Fruit fly (Drosophila melanogaster) whole organism, embryonic: ENCODE results near the gene CG4393.

Source experiments
- Abd-B ChIP-seq: fragments of 200-800 bp; sonication (Bioruptor generic); optimal IDR thresholded peaks from 2 replicates; lab custom pipeline; 2018; ENCODE audit warnings: missing biosample characterization, mild to moderate bottlenecking, missing genetic modification characterization, moderate library complexity
- B-H1 ChIP-seq: fragments of 200-800 bp; sonication (Bioruptor generic); IDR thresholded peaks from 3 replicates; pipeline ENCODE4 v1.3.6; 2022; ENCODE audit warnings: missing biosample characterization, missing genetic modification characterization
- CG11398 ChIP-seq: fragments of 200-800 bp; sonication (Bioruptor generic); optimal IDR thresholded peaks from 2 replicates; lab custom pipeline; 2016; ENCODE audit warnings: missing biosample characterization, missing genetic modification characterization
- CG12071 ChIP-seq: fragments of 200-800 bp; sonication (Bioruptor generic); optimal IDR thresholded peaks from 3 replicates; lab custom pipeline; 2018; ENCODE audit warnings: missing biosample characterization, mild to moderate bottlenecking, missing genetic modification characterization
- CG13624 ChIP-seq: fragments of 200-800 bp; sonication (Bioruptor generic); optimal IDR thresholded peaks from 2 replicates; lab custom pipeline; 2016; ENCODE audit warnings: missing biosample characterization, missing genetic modification characterization
- CG13775 ChIP-seq: fragments of 200-800 bp; sonication (Bioruptor generic); optimal IDR thresholded peaks from 3 replicates; lab custom pipeline; 2017; ENCODE audit warnings: missing biosample characterization, mild to moderate bottlenecking, missing genetic modification characterization
- CG15696 ChIP-seq: fragments of 200-800 bp; sonication (Bioruptor generic); optimal IDR thresholded peaks from 2 replicates; lab custom pipeline; 2019; ENCODE audit warnings: missing biosample characterization, mild to moderate bottlenecking, missing genetic modification characterization, moderate library complexity
- CG16815 ChIP-seq: fragments of 200-800 bp; sonication (Bioruptor generic); optimal IDR thresholded peaks from 3 replicates; lab custom pipeline; 2017; ENCODE audit warnings: missing biosample characterization, mild to moderate bottlenecking, missing genetic modification characterization
- CG18599 ChIP-seq: fragments of 200-800 bp; sonication (Bioruptor generic); optimal IDR thresholded peaks from 3 replicates; lab custom pipeline; 2017; ENCODE audit warnings: missing biosample characterization, missing genetic modification characterization, mild to moderate bottlenecking, moderate library complexity, missing genetic modification reagents
- CG30431 ChIP-seq: fragments of 200-800 bp; sonication (Bioruptor generic); optimal IDR thresholded peaks from 2 replicates; lab custom pipeline; 2017; ENCODE audit warnings: missing biosample characterization, missing genetic modification characterization
- CG3407 ChIP-seq: fragments of 200-800 bp; sonication (Bioruptor generic); optimal IDR thresholded peaks from 2 replicates; lab custom pipeline; 2018; ENCODE audit warnings: missing biosample characterization, mild to moderate bottlenecking, missing genetic modification characterization
- CG34376 ChIP-seq: fragments of 200-800 bp; sonication (Bioruptor generic); optimal IDR thresholded peaks from 2 replicates; lab custom pipeline; 2018; ENCODE audit warnings: missing biosample characterization, mild to moderate bottlenecking, missing genetic modification characterization
- CG6813 ChIP-seq: fragments of 200-800 bp; sonication (Bioruptor generic); optimal IDR thresholded peaks from 2 replicates; lab custom pipeline; 2017; ENCODE audit warnings: missing biosample characterization, missing genetic modification characterization, mild to moderate bottlenecking, moderate library complexity, missing genetic modification reagents
- CG7786 ChIP-seq: fragments of 200-800 bp; sonication (Bioruptor generic); optimal IDR thresholded peaks from 2 replicates; lab custom pipeline; 2016; ENCODE audit warnings: missing biosample characterization, missing genetic modification characterization
- CG9932 ChIP-seq: fragments of 200-800 bp; sonication (Bioruptor generic); IDR thresholded peaks from 2 replicates; pipeline ENCODE4 v1.3.6; 2022; ENCODE audit warnings: missing biosample characterization, missing genetic modification characterization
- CkIIα-i1 ChIP-seq: fragments of 200-800 bp; sonication (Bioruptor generic); IDR thresholded peaks from 2 replicates; pipeline ENCODE4 v1.3.6; 2022; ENCODE audit warnings: missing biosample characterization, missing genetic modification characterization
- Dad ChIP-seq: fragments of 200-800 bp; sonication (Bioruptor generic); optimal IDR thresholded peaks from 3 replicates; lab custom pipeline; 2016; ENCODE audit warnings: missing biosample characterization, missing genetic modification characterization
- Deaf1 ChIP-seq: fragments of 200-800 bp; optimal IDR thresholded peaks from 3 replicates; lab custom pipeline; 2019; ENCODE audit warnings: missing biosample characterization, mild to moderate bottlenecking, missing genetic modification characterization, moderate library complexity
- Dip3 ChIP-seq: fragments of 200-800 bp; sonication (Bioruptor generic); optimal IDR thresholded peaks from 3 replicates; lab custom pipeline; 2016; ENCODE audit warnings: missing biosample characterization, missing genetic modification characterization
- Fer1 ChIP-seq: fragments of 200-800 bp; sonication (Bioruptor generic); optimal IDR thresholded peaks from 2 replicates; lab custom pipeline; 2017; ENCODE audit warnings: missing biosample characterization, mild to moderate bottlenecking, missing genetic modification characterization
- HLH3B ChIP-seq: fragments of 200-800 bp; sonication (Bioruptor generic); IDR thresholded peaks from 2 replicates; pipeline ENCODE4 v1.3.6; 2022; ENCODE audit warnings: missing biosample characterization, missing genetic modification characterization
- Max ChIP-seq: fragments of 200-800 bp; sonication (Bioruptor generic); optimal IDR thresholded peaks from 2 replicates; lab custom pipeline; 2016; ENCODE audit warnings: missing biosample characterization, mild to moderate bottlenecking, missing genetic modification characterization
- Pdp1 ChIP-seq, 2 experiments: fragments of 200-800 bp; sonication (Bioruptor generic); optimal IDR thresholded peaks; 3 replicates each; lab custom pipeline; 2016; ENCODE audit warnings: missing biosample characterization in 2 of 2, missing genetic modification characterization in 2 of 2, mild to moderate bottlenecking in 1 of 2, moderate library complexity in 1 of 2
- Ptx1 ChIP-seq: fragments of 200-800 bp; sonication (Bioruptor generic); IDR thresholded peaks from 2 replicates; pipeline ENCODE4 v1.3.6; 2022; ENCODE audit warnings: missing biosample characterization, missing genetic modification characterization
- Rx ChIP-seq: fragments of 200-800 bp; sonication (Bioruptor generic); IDR thresholded peaks from 2 replicates; pipeline ENCODE4 v1.3.6; 2022; ENCODE audit warnings: missing biosample characterization, missing genetic modification characterization
- amos ChIP-seq: fragments of 200-800 bp; sonication (Bioruptor generic); IDR thresholded peaks from 2 replicates; pipeline ENCODE4 v1.3.6; 2022; ENCODE audit warnings: missing biosample characterization, missing genetic modification characterization; ENCODE audit not compliant: partially characterized antibody
- aop ChIP-seq: fragments of 200-800 bp; sonication (Bioruptor generic); IDR thresholded peaks from 2 replicates; pipeline ENCODE4 v1.3.6; 2022; ENCODE audit warnings: missing biosample characterization, missing genetic modification characterization
- ash1 ChIP-seq: fragments of 200-800 bp; sonication (Bioruptor generic); optimal IDR thresholded peaks from 2 replicates; lab custom pipeline; 2018; ENCODE audit warnings: missing biosample characterization, mild to moderate bottlenecking, missing genetic modification characterization
- br ChIP-seq: fragments of >200 bp; optimal IDR thresholded peaks from 2 replicates; lab custom pipeline; 2017
- ci ChIP-seq: fragments of 200-800 bp; sonication (Bioruptor generic); IDR thresholded peaks from 3 replicates; pipeline ENCODE4 v1.3.6; 2022; ENCODE audit warnings: missing biosample characterization, missing genetic modification characterization
- disco-r ChIP-seq: fragments of 200-800 bp; sonication (Bioruptor generic); optimal IDR thresholded peaks from 2 replicates; lab custom pipeline; 2016; ENCODE audit warnings: missing biosample characterization, missing genetic modification characterization
- dpn ChIP-seq, 2 experiments: fragments of 200-800 bp; sonication (Bioruptor generic); optimal IDR thresholded peaks; 3 replicates each; lab custom pipeline; 2016; ENCODE audit warnings: missing biosample characterization in 2 of 2, missing genetic modification characterization in 2 of 2
- dysf ChIP-seq: fragments of 200-800 bp; sonication (Bioruptor generic); IDR thresholded peaks from 3 replicates; pipeline ENCODE4 v1.3.6; 2022; ENCODE audit warnings: missing biosample characterization, missing genetic modification characterization
- esg ChIP-seq: fragments of 200-800 bp; sonication (Bioruptor generic); conservative IDR thresholded peaks from 2 replicates; pipeline ENCODE4 v1.3.6; 2022; ENCODE audit warnings: missing biosample characterization, missing genetic modification characterization
- eve ChIP-seq, 2 experiments: fragments of >200 bp; optimal IDR thresholded peaks; 2 replicates each; lab custom pipeline; 2017; ENCODE audit warnings: missing biosample characterization in 2 of 2, missing genetic modification characterization in 2 of 2
- grn ChIP-seq: fragments of 200-800 bp; sonication (Bioruptor generic); optimal IDR thresholded peaks from 3 replicates; lab custom pipeline; 2017; ENCODE audit warnings: missing biosample characterization, missing genetic modification characterization
- ind ChIP-seq: fragments of 200-800 bp; sonication (Bioruptor generic); optimal IDR thresholded peaks from 3 replicates; lab custom pipeline; 2016; ENCODE audit warnings: missing biosample characterization, missing genetic modification characterization
- inv ChIP-seq: fragments of 200-800 bp; sonication (Bioruptor generic); IDR thresholded peaks from 2 replicates; pipeline ENCODE4 v1.3.6; 2022; ENCODE audit warnings: missing biosample characterization, missing genetic modification characterization; ENCODE audit not compliant: partially characterized antibody
- kni ChIP-seq: fragments of 200-800 bp; sonication (Bioruptor generic); optimal IDR thresholded peaks from 3 replicates; lab custom pipeline; 2017; ENCODE audit warnings: mild to moderate bottlenecking, missing biosample characterization, missing genetic modification reagents, missing genetic modification characterization
- lilli ChIP-seq: fragments of 200-800 bp; sonication (Bioruptor generic); optimal IDR thresholded peaks from 3 replicates; lab custom pipeline; 2016; ENCODE audit warnings: missing biosample characterization, missing genetic modification characterization
- lola ChIP-seq, 3 experiments: fragments of >200 bp in 2 of 3; fragments of 200-800 bp in 1 of 3; sonication (Bioruptor generic) in 1 of 3; optimal IDR thresholded peaks; 2 replicates each; lab custom pipeline; 2017 to 2019; ENCODE audit warnings: missing biosample characterization in 3 of 3, missing genetic modification characterization in 3 of 3, mild to moderate bottlenecking in 1 of 3, moderate library complexity in 1 of 3
- mld ChIP-seq: fragments of 200-800 bp; sonication (Bioruptor generic); IDR thresholded peaks from 3 replicates; pipeline ENCODE4 v1.3.6; 2022; ENCODE audit warnings: missing biosample characterization, missing genetic modification characterization; ENCODE audit not compliant: partially characterized antibody
- nerfin-2 ChIP-seq: fragments of 200-800 bp; sonication (Bioruptor generic); IDR thresholded peaks from 2 replicates; pipeline ENCODE4 v1.3.6; 2022; ENCODE audit warnings: missing biosample characterization, missing genetic modification characterization; ENCODE audit not compliant: partially characterized antibody
- nmo ChIP-seq: fragments of 200-800 bp; sonication (Bioruptor generic); optimal IDR thresholded peaks from 2 replicates; lab custom pipeline; 2018; ENCODE audit warnings: missing biosample characterization, mild to moderate bottlenecking, missing genetic modification characterization, moderate library complexity
- phol ChIP-seq: fragments of 200-800 bp; sonication (Bioruptor generic); optimal IDR thresholded peaks from 3 replicates; lab custom pipeline; 2018; ENCODE audit warnings: missing biosample characterization, mild to moderate bottlenecking, missing genetic modification characterization, moderate library complexity
- ro ChIP-seq: fragments of 200-800 bp; sonication (Bioruptor generic); IDR thresholded peaks from 2 replicates; pipeline ENCODE4 v1.3.6; 2022; ENCODE audit warnings: missing biosample characterization, missing genetic modification characterization
- sd ChIP-seq: fragments of 200-800 bp; sonication (Bioruptor generic); optimal IDR thresholded peaks from 3 replicates; lab custom pipeline; 2018; ENCODE audit warnings: missing biosample characterization, mild to moderate bottlenecking, missing genetic modification characterization, moderate library complexity
- sr ChIP-seq: fragments of 200-800 bp; sonication (Bioruptor generic); IDR thresholded peaks from 3 replicates; pipeline ENCODE4 v1.3.6; 2022; ENCODE audit warnings: missing biosample characterization, missing genetic modification characterization
- stwl ChIP-seq: fragments of 200-800 bp; sonication (Bioruptor generic); optimal IDR thresholded peaks from 3 replicates; lab custom pipeline; 2018; ENCODE audit warnings: missing biosample characterization, mild to moderate bottlenecking, missing genetic modification characterization, moderate library complexity
- zen ChIP-seq: fragments of 200-800 bp; sonication (Bioruptor generic); optimal IDR thresholded peaks from 3 replicates; lab custom pipeline; 2018; ENCODE audit warnings: missing biosample characterization, mild to moderate bottlenecking, missing genetic modification characterization, moderate library complexity

CG4393 gene

DNA sequence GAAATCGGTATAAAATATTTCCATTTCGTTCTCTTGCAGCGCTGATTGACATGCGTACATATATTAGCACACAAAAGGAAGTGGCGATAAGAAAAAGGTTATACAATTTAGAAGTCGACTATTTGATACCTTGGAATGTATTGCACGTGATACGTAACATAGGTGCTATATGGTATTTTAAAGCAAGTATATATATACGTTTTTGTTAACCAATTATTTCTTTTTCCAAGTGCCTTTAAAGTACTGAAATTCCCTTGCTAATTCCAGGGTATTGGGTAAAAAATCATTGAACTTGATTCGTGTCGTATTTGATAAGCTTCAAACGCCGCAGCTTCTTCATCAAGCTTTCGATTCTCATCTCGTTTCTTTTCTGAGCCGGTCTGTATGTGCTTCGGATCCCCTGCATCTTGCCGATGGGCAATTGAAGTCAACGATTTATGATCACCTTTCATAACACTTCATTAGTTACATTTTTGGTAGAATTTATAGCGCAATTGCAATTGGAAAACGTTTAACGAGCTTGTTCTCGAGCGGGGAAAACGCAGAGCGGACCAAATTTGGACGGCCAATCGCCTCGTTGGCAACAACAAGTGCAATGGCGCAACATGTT, 21.0 kb downstream of the CG4393 start, which contains the start of gene CG4408 (continued):
- TF ChIP-seq phol (peak; percentile 43), br (lab: Kevin White, UChicago) (no peak), Dip3 (GFP tag; lab: Kevin White, UChicago) (peak; percentile 7), CG18599 (GFP tag; lab: Kevin White, UChicago) (peak; percentile 69), Rx (no peak), aop (no peak), lola (GFP tag; optimal IDR thresholded peaks at IDR 0.05; lab: Kevin White, UChicago) (no peak), CG6813 (peak; percentile 50), CkIIα-i1 (GFP tag; lab: Robert Waterston, UW) (no peak), Pdp1 (GFP tag; optimal IDR thresholded peaks at IDR 0.05; lab: Kevin White, UChicago) (peak in 1 of 2 experiments; percentile 36), ash1 (no peak), grn (GFP tag; lab: Kevin White, UChicago) (no peak), esg (GFP tag; lab: Robert Waterston, UW) (0 out of 2 replicates have a peak, but pooled peaks have one; percentile 11), mld (no peak), CG12071 (GFP tag; lab: Kevin White, UChicago) (peak; percentile 45), nerfin-2 (GFP tag; lab: Robert Waterston, UW) (no peak), Ptx1 (GFP tag; lab: Robert Waterston, UW) (peak; percentile 52; the same call in 1 of the 2 replicates), Abd-B (GFP tag; lab: Kevin White, UChicago) (peak; percentile 30), Fer1 (GFP tag; lab: Kevin White, UChicago) (no peak), CG34376 (no peak), Dad (GFP tag; lab: Kevin White, UChicago) (no peak), CG13624 (GFP tag; lab: Kevin White, UChicago) (peak; percentile 54), CG30431 (GFP tag; lab: Kevin White, UChicago) (no peak), nmo (GFP tag; lab: Kevin White, UChicago) (peak; percentile 34), B-H1 (GFP tag; lab: Robert Waterston, UW) (no peak), CG9932 (no peak), CG7786 (GFP tag; lab: Kevin White, UChicago) (peak; percentile 38), dysf (GFP tag; lab: Robert Waterston, UW) (0 out of 3 replicates have a peak, but pooled peaks have one; percentile 16), CG11398 (GFP tag; lab: Kevin White, UChicago) (no peak), Max (GFP tag; lab: Kevin White, UChicago) (no peak), ro (GFP tag; lab: Robert Waterston, UW) (no peak), CG15696 (tag; lab: Kevin White, UChicago) (peak; percentile 0), eve (GFP tag; optimal IDR thresholded peaks at IDR 0.05; lab: Kevin White, UChicago) (no peak), sd (tag; lab: Kevin White, UChicago) (no peak), zen (tag; lab: Kevin White, UChicago) (peak; percentile 12), CG13775 (GFP tag; lab: Kevin White, UChicago) (no peak), CG3407 (no peak), CG16815 (GFP tag; lab: Kevin White, UChicago) (no peak), inv (GFP tag; lab: Robert Waterston, UW) (no peak), Deaf1 (no peak), disco-r (GFP tag; lab: Kevin White, UChicago) (no peak), lilli (GFP tag; lab: Kevin White, UChicago) (peak; percentile 58), ind (GFP tag; lab: Kevin White, UChicago) (peak; percentile 46), sr (GFP tag; lab: Robert Waterston, UW) (no peak), amos (GFP tag; lab: Robert Waterston, UW) (no peak), kni (GFP tag; lab: Kevin White, UChicago) (no peak), ci (GFP tag; lab: Robert Waterston, UW) (0 out of 3 replicates have a peak, but pooled peaks have one; percentile 20), HLH3B (GFP tag; lab: Robert Waterston, UW) (0 out of 2 replicates have a peak, but pooled peaks have one; percentile 30), dpn (GFP tag; optimal IDR thresholded peaks at IDR 0.05; lab: Kevin White, UChicago) (peak in 1 of 2 experiments; percentile 11), stwl (no peak)
